Fruit fly (Drosophila melanogaster) whole organism, prepupa: Measurements from ENCODE around the gene fy.

ENCODE experiments used
- Blimp-1 ChIP-seq: fragments of 200-800 bp; sonication (Bioruptor generic); optimal IDR thresholded peaks from 3 replicates; lab custom pipeline; 2017; ENCODE audit warnings: missing biosample characterization, missing genetic modification characterization, mild to moderate bottlenecking, moderate library complexity, missing genetic modification reagents
- CG10631 ChIP-seq: fragments of 200-800 bp; sonication (Bioruptor generic); optimal IDR thresholded peaks from 2 replicates; lab custom pipeline; 2016; ENCODE audit warnings: missing biosample characterization, missing genetic modification characterization
- CG10669 ChIP-seq: fragments of 200-800 bp; sonication (Bioruptor generic); optimal IDR thresholded peaks from 3 replicates; lab custom pipeline; 2018; ENCODE audit warnings: missing biosample characterization, mild to moderate bottlenecking, missing genetic modification characterization, moderate library complexity
- CG11762 ChIP-seq: fragments of 200-800 bp; sonication (Bioruptor generic); optimal IDR thresholded peaks from 3 replicates; lab custom pipeline; 2016; ENCODE audit warnings: missing biosample characterization, missing genetic modification characterization; ENCODE audit not compliant: insufficient read depth
- CG11902 ChIP-seq: fragments of 200-800 bp; sonication (Bioruptor generic); optimal IDR thresholded peaks from 3 replicates; lab custom pipeline; 2016; ENCODE audit warnings: missing biosample characterization, missing genetic modification characterization
- CG1621 ChIP-seq: fragments of 200-800 bp; sonication (Bioruptor generic); optimal IDR thresholded peaks from 3 replicates; lab custom pipeline; 2018; ENCODE audit warnings: missing biosample characterization, mild to moderate bottlenecking, missing genetic modification characterization
- CG16779 ChIP-seq: fragments of 200-800 bp; sonication (Bioruptor generic); optimal IDR thresholded peaks from 3 replicates; lab custom pipeline; 2017; ENCODE audit warnings: missing biosample characterization, mild to moderate bottlenecking, missing genetic modification characterization
- CG3032 ChIP-seq: fragments of 200-800 bp; optimal IDR thresholded peaks from 2 replicates; lab custom pipeline; 2019; ENCODE audit warnings: missing biosample characterization, mild to moderate bottlenecking, missing genetic modification characterization, moderate library complexity
- CG31627 ChIP-seq: fragments of 200-800 bp; sonication (Bioruptor generic); optimal IDR thresholded peaks from 3 replicates; lab custom pipeline; 2016; ENCODE audit warnings: missing biosample characterization, missing genetic modification characterization
- CG32006 ChIP-seq: fragments of 200-800 bp; sonication (Bioruptor generic); optimal IDR thresholded peaks from 3 replicates; lab custom pipeline; 2017; ENCODE audit warnings: missing biosample characterization, mild to moderate bottlenecking, missing genetic modification characterization
- CG34406 ChIP-seq: fragments of 200-800 bp; sonication (Bioruptor generic); optimal IDR thresholded peaks from 3 replicates; lab custom pipeline; 2016; ENCODE audit warnings: missing biosample characterization, missing genetic modification characterization
- CG3919 ChIP-seq: fragments of 200-800 bp; sonication (Bioruptor generic); optimal IDR thresholded peaks from 3 replicates; lab custom pipeline; 2016; ENCODE audit warnings: missing biosample characterization, missing genetic modification characterization
- CG6163 ChIP-seq: fragments of 200-800 bp; sonication (Bioruptor generic); IDR thresholded peaks from 3 replicates; pipeline ENCODE4 v1.3.6; 2022; ENCODE audit warnings: missing biosample characterization, missing genetic modification characterization
- CG6276 ChIP-seq: fragments of 200-800 bp; sonication (Bioruptor generic); optimal IDR thresholded peaks from 2 replicates; lab custom pipeline; 2017; ENCODE audit warnings: missing biosample characterization, mild to moderate bottlenecking, missing genetic modification characterization
- CG6792 ChIP-seq: fragments of 200-800 bp; sonication (Bioruptor generic); optimal IDR thresholded peaks from 3 replicates; lab custom pipeline; 2016; ENCODE audit warnings: missing biosample characterization, missing genetic modification characterization
- CG6808 ChIP-seq: fragments of 200-800 bp; sonication (Bioruptor generic); optimal IDR thresholded peaks from 3 replicates; lab custom pipeline; 2017; ENCODE audit warnings: missing biosample characterization, missing genetic modification characterization, mild to moderate bottlenecking, moderate library complexity, missing genetic modification reagents
- CG6854 ChIP-seq: fragments of 200-800 bp; sonication (Bioruptor generic); optimal IDR thresholded peaks from 2 replicates; lab custom pipeline; 2017; ENCODE audit warnings: missing biosample characterization, mild to moderate bottlenecking, missing genetic modification characterization
- CG7368 ChIP-seq: fragments of 200-800 bp; sonication (Bioruptor generic); optimal IDR thresholded peaks from 3 replicates; lab custom pipeline; 2016; ENCODE audit warnings: missing biosample characterization, missing genetic modification characterization
- CG8119 ChIP-seq: fragments of 200-800 bp; sonication (Bioruptor generic); IDR thresholded peaks from 3 replicates; pipeline ENCODE4 v1.3.6; 2022; ENCODE audit warnings: missing biosample characterization, missing genetic modification characterization
- CG8319 ChIP-seq: fragments of 200-800 bp; sonication (Bioruptor generic); optimal IDR thresholded peaks from 3 replicates; lab custom pipeline; 2016; ENCODE audit warnings: missing biosample characterization, missing genetic modification characterization
- CG8632 ChIP-seq: fragments of 200-800 bp; sonication (Bioruptor generic); optimal IDR thresholded peaks from 3 replicates; lab custom pipeline; 2016; ENCODE audit warnings: missing biosample characterization, missing genetic modification characterization
- CG9139 ChIP-seq: fragments of 200-800 bp; sonication (Bioruptor generic); optimal IDR thresholded peaks from 3 replicates; lab custom pipeline; 2017; ENCODE audit warnings: missing biosample characterization, mild to moderate bottlenecking, missing genetic modification characterization
- Eip75B ChIP-seq: fragments of 200-800 bp; sonication (Bioruptor generic); optimal IDR thresholded peaks from 3 replicates; lab custom pipeline; 2016; ENCODE audit warnings: missing biosample characterization, missing genetic modification characterization
- Eip78C ChIP-seq: fragments of 200-800 bp; sonication (Bioruptor generic); peaks from one replicate; lab custom pipeline; 2016; ENCODE audit warnings: missing biosample characterization, missing genetic modification characterization
- Ets21C ChIP-seq: fragments of 200-800 bp; sonication (Bioruptor generic); optimal IDR thresholded peaks from 3 replicates; lab custom pipeline; 2016; ENCODE audit warnings: missing biosample characterization, missing genetic modification characterization
- Ets96B ChIP-seq: fragments of 200-800 bp; optimal IDR thresholded peaks from 2 replicates; lab custom pipeline; 2019; ENCODE audit warnings: missing biosample characterization, mild to moderate bottlenecking, missing genetic modification characterization, moderate library complexity
- Hr38 ChIP-seq: sonication (Bioruptor generic); optimal IDR thresholded peaks from 2 replicates; lab custom pipeline; 2016; ENCODE audit warnings: missing biosample characterization, missing genetic modification characterization
- Hr39 ChIP-seq: fragments of 200-800 bp; sonication (Bioruptor generic); optimal IDR thresholded peaks from 2 replicates; lab custom pipeline; 2016; ENCODE audit warnings: missing biosample characterization, missing genetic modification characterization
- Hr4 ChIP-seq: fragments of 200-800 bp; sonication (Bioruptor generic); optimal IDR thresholded peaks from 3 replicates; lab custom pipeline; 2016; ENCODE audit warnings: missing biosample characterization, missing genetic modification characterization
- Met ChIP-seq: fragments of 200-800 bp; sonication (Bioruptor generic); optimal IDR thresholded peaks from 3 replicates; lab custom pipeline; 2016; ENCODE audit warnings: missing biosample characterization, missing genetic modification characterization
- OdsH ChIP-seq: fragments of 200-800 bp; sonication (Bioruptor generic); optimal IDR thresholded peaks from 3 replicates; lab custom pipeline; 2016; ENCODE audit warnings: missing biosample characterization, missing genetic modification characterization
- Smox ChIP-seq: fragments of 200-800 bp; sonication (Bioruptor generic); optimal IDR thresholded peaks from 3 replicates; lab custom pipeline; 2016; ENCODE audit warnings: missing biosample characterization, missing genetic modification characterization
- Sox102F ChIP-seq: fragments of 200-800 bp; sonication (Bioruptor generic); optimal IDR thresholded peaks from 2 replicates; lab custom pipeline; 2016; ENCODE audit warnings: missing biosample characterization, mild to moderate bottlenecking, missing genetic modification characterization
- Sox14 ChIP-seq: fragments of 200-800 bp; sonication (Bioruptor generic); optimal IDR thresholded peaks from 3 replicates; lab custom pipeline; 2016; ENCODE audit warnings: missing biosample characterization, missing genetic modification characterization
- achi ChIP-seq: fragments of 200-800 bp; sonication (Bioruptor generic); optimal IDR thresholded peaks from 3 replicates; lab custom pipeline; 2016; ENCODE audit warnings: missing biosample characterization, missing genetic modification characterization
- acj6 ChIP-seq: fragments of 200-800 bp; sonication (Bioruptor generic); optimal IDR thresholded peaks from 3 replicates; lab custom pipeline; 2016; ENCODE audit warnings: missing biosample characterization, missing genetic modification characterization
- cyc ChIP-seq: fragments of 200-800 bp; sonication (Bioruptor generic); optimal IDR thresholded peaks from 3 replicates; lab custom pipeline; 2016; ENCODE audit warnings: missing biosample characterization, missing genetic modification characterization
- dac ChIP-seq: fragments of 200-800 bp; sonication (Bioruptor generic); optimal IDR thresholded peaks from 2 replicates; lab custom pipeline; 2017; ENCODE audit warnings: missing biosample characterization, mild to moderate bottlenecking, missing genetic modification characterization
- esn ChIP-seq: fragments of 200-800 bp; sonication (Bioruptor generic); optimal IDR thresholded peaks from 2 replicates; lab custom pipeline; 2016; ENCODE audit warnings: missing biosample characterization, mild to moderate bottlenecking, missing genetic modification characterization, moderate library complexity
- fd59A ChIP-seq: fragments of 200-800 bp; sonication (Bioruptor generic); optimal IDR thresholded peaks from 2 replicates; lab custom pipeline; 2017; ENCODE audit warnings: missing biosample characterization, mild to moderate bottlenecking, missing genetic modification characterization, missing genetic modification reagents
- fd85E ChIP-seq: fragments of 200-800 bp; sonication (Bioruptor generic); optimal IDR thresholded peaks from 3 replicates; lab custom pipeline; 2016; ENCODE audit warnings: missing biosample characterization, missing genetic modification characterization
- fkh ChIP-seq: fragments of 200-800 bp; sonication (Bioruptor generic); optimal IDR thresholded peaks from 3 replicates; lab custom pipeline; 2017; ENCODE audit warnings: missing biosample characterization, mild to moderate bottlenecking, missing genetic modification characterization, moderate library complexity
- net ChIP-seq: fragments of 200-800 bp; sonication (Bioruptor generic); optimal IDR thresholded peaks from 3 replicates; lab custom pipeline; 2016; ENCODE audit warnings: missing biosample characterization, missing genetic modification characterization
- pdm3 ChIP-seq: fragments of 200-800 bp; sonication (Bioruptor generic); optimal IDR thresholded peaks from 3 replicates; lab custom pipeline; 2016; ENCODE audit warnings: missing biosample characterization, missing genetic modification characterization
- salr ChIP-seq, 2 experiments: fragments of 200-800 bp; sonication (Bioruptor generic); optimal IDR thresholded peaks; 3 replicates each; lab custom pipeline; 2016 to 2018; ENCODE audit warnings: missing biosample characterization in 2 of 2, missing genetic modification characterization in 2 of 2, mild to moderate bottlenecking in 1 of 2
- spab ChIP-seq: fragments of 200-800 bp; sonication (Bioruptor generic); optimal IDR thresholded peaks from 2 replicates; lab custom pipeline; 2017; ENCODE audit warnings: missing biosample characterization, mild to moderate bottlenecking, missing genetic modification characterization, missing genetic modification reagents
- ss ChIP-seq, 2 experiments: fragments of 200-800 bp; sonication (Bioruptor generic); optimal IDR thresholded peaks; 2 replicates in 1 of 2; 3 replicates in 1 of 2; lab custom pipeline; 2017 to 2018; ENCODE audit warnings: mild to moderate bottlenecking in 2 of 2, missing biosample characterization in 2 of 2, missing genetic modification characterization in 2 of 2, moderate library complexity in 1 of 2
- svp ChIP-seq: fragments of 200-800 bp; sonication (Bioruptor generic); peaks from one replicate; lab custom pipeline; 2016; ENCODE audit warnings: missing biosample characterization, missing genetic modification characterization

Gene fy

DNA sequence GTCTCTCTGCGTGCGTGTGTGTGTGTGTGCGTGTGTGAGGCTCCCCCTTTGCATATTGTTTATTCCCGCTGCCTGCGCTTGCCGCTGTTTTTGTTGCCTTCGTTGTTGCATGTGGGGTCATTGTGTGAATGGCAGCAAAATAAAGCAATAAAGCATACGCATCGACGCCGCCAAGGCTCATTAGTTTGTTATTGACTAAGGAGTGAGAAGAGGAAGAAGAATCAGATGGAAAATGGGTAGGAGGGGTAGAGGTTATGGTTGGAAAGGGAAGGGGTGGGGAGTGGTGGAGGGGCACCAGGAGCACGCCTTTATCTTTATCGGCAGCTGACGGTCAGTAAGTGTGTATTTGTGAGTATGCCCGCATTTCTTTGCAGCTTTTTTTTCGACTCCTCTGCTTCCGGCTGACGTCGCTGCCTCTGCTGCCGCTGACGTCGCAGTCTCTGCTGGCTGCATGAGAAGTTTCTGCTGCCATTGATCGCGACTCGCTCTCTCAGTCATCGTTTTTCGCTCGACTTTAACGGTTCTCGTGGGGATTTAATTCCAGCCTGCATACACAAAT, 16.4 kb upstream of the fy start (continued):
- TF ChIP-seq fd59A (GFP tag; lab: Kevin White, UChicago) (no peak), dac (no peak), OdsH (GFP tag; lab: Kevin White, UChicago) (no peak), fd85E (GFP tag; lab: Kevin White, UChicago) (no peak), CG34406 (no peak), cyc (GFP tag; lab: Kevin White, UChicago) (no peak)

DNA sequence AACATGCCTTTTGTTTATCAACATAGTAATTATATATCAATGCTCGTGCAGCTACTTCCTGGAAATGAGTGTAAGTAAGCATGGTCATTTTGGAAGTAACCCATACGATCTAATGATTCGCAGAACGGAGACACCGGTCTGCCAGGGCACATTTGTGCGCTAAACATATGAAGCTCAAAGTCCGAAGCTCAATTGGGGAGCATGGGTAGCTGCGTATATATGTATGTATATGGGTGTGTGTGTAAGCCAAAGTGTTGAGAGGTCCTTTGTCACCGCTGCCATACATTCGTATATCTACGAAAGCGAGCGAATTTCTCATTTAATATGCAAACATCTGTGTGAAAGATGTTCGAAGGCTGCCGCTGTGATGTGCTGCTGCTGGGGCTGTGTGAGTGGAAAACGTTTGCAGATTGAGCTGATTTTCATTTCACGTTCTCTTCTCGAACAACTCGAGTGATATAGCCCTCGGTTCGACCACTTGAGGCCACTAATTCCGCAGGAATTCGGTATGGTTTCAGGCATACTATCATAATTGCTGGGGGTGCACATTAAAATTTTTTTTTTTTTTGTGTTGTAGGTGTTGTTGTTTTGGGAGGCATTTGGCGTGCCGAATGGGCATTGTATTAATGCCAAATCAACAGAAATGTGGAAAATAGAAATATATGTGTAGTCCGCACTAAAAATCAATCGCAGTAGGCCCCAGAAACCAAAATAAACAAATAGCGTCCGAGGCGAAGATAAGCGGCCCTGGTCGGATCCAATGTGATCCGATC, 15.2 kb upstream of the fy start:
- TF ChIP-seq Smox, result no peak
- no peak for TF ChIP-seq fd85E (GFP tag; lab: Kevin White, UChicago)
- no peak for TF ChIP-seq Ets96B (tag; lab: Kevin White, UChicago)
- TF ChIP-seq CG32006 (GFP tag; lab: Kevin White, UChicago), result no peak
- TF ChIP-seq CG1621, result no peak
- no peak for TF ChIP-seq fd59A (GFP tag; lab: Kevin White, UChicago)
- no peak for TF ChIP-seq dac
- TF ChIP-seq CG3032 (tag; lab: Kevin White, UChicago), result no peak
- TF ChIP-seq Hr38 (GFP tag; lab: Kevin White, UChicago), result no peak
- no peak for TF ChIP-seq CG6854 (GFP tag; lab: Kevin White, UChicago)
- no peak for TF ChIP-seq CG11902
- TF ChIP-seq CG9139 (GFP tag; lab: Kevin White, UChicago), result peak; percentile 38
- TF ChIP-seq CG8632 (GFP tag; lab: Kevin White, UChicago), result no peak
- TF ChIP-seq svp (GFP tag; lab: Kevin White, UChicago), result peak; percentile 57
- no peak for TF ChIP-seq Hr39 (GFP tag; lab: Kevin White, UChicago)
- TF ChIP-seq CG11762 (GFP tag; lab: Kevin White, UChicago), result no peak
- peak; percentile 61 for TF ChIP-seq Eip78C (GFP tag; lab: Kevin White, UChicago)
- TF ChIP-seq CG16779, result no peak
- TF ChIP-seq CG6276 (GFP tag; lab: Kevin White, UChicago), result peak; percentile 22
- TF ChIP-seq CG10631, result no peak
- no peak for TF ChIP-seq CG6792 (GFP tag; lab: Kevin White, UChicago)
- TF ChIP-seq ss (GFP tag; optimal IDR thresholded peaks at IDR 0.05; lab: Kevin White, UChicago), result peak; percentile 36 to 49
- no peak for TF ChIP-seq pdm3
- no peak for TF ChIP-seq CG34406
- TF ChIP-seq salr (GFP tag; optimal IDR thresholded peaks at IDR 0.05; lab: Kevin White, UChicago), result no peak
- TF ChIP-seq Hr4 (GFP tag; lab: Kevin White, UChicago), result no peak
- no peak for TF ChIP-seq CG31627 (GFP tag; lab: Kevin White, UChicago)
- TF ChIP-seq CG7368 (GFP tag; lab: Kevin White, UChicago), result no peak
- TF ChIP-seq fkh (GFP tag; lab: Kevin White, UChicago), result no peak
- peak; percentile 32 for TF ChIP-seq CG6808 (GFP tag; lab: Kevin White, UChicago)
- TF ChIP-seq achi (GFP tag; lab: Kevin White, UChicago), result no peak
- no peak for TF ChIP-seq CG6163
- TF ChIP-seq Ets21C (GFP tag; lab: Kevin White, UChicago), result no peak
- 0 out of 3 replicates have a peak, but pooled peaks have one; percentile 17 for TF ChIP-seq CG8119 (GFP tag; lab: Robert Waterston, UW)
- no peak for TF ChIP-seq Sox14 (GFP tag; lab: Kevin White, UChicago)
- TF ChIP-seq spab (GFP tag; lab: Kevin White, UChicago), result peak; percentile 11
- TF ChIP-seq Blimp-1 (GFP tag; lab: Kevin White, UChicago), result no peak
- TF ChIP-seq CG3919 (GFP tag; lab: Kevin White, UChicago), result no peak
- no peak for TF ChIP-seq CG8319
- TF ChIP-seq esn (GFP tag; lab: Kevin White, UChicago), result no peak
- TF ChIP-seq CG10669 (GFP tag; lab: Kevin White, UChicago), result no peak
- TF ChIP-seq acj6 (GFP tag; lab: Kevin White, UChicago), result no peak
- TF ChIP-seq OdsH (GFP tag; lab: Kevin White, UChicago), result no peak
- TF ChIP-seq Met (GFP tag; lab: Kevin White, UChicago), result no peak
- no peak for TF ChIP-seq Sox102F (GFP tag; lab: Kevin White, UChicago)
- no peak for TF ChIP-seq Eip75B (GFP tag; lab: Kevin White, UChicago)
- TF ChIP-seq net (GFP tag; lab: Kevin White, UChicago), result no peak
